Worm (Caenorhabditis elegans) whole organism, L4 larva: Measurements from ENCODE around the gene Y32B12B.4.
A peak's percentile ranks its signal among the peaks of the same experiment; 100 is the strongest.

Source experiments
- F37D6.2 ChIP-seq: sonication (generic microtip); optimal IDR thresholded peaks from 2 replicates; lab custom pipeline; 2016; ENCODE audit warnings: mild to moderate bottlenecking, missing genetic modification characterization, missing compliant biosample characterization
- F49E8.2 ChIP-seq: sonication (generic microtip); optimal IDR thresholded peaks from 2 replicates; lab custom pipeline; 2016; ENCODE audit warnings: missing compliant biosample characterization, mild to moderate bottlenecking, missing genetic modification characterization, borderline replicate concordance
- R02D3.7 ChIP-seq: fragments of 150-350 bp; sonication (generic microtip); optimal IDR thresholded peaks from 3 replicates; lab custom pipeline; 2014; ENCODE audit warnings: missing biosample characterization, missing genetic modification characterization
- T20F7.1 ChIP-seq: fragments of 200-800 bp; sonication (Bioruptor generic); optimal IDR thresholded peaks from 2 replicates; lab custom pipeline; 2018; ENCODE audit warnings: mild to moderate bottlenecking, missing genetic modification characterization, missing compliant biosample characterization
- T26A8.4 ChIP-seq: fragments of 200-800 bp; sonication (Bioruptor generic); IDR thresholded peaks from 2 replicates; pipeline ENCODE4 v1.3.6; 2022; ENCODE audit warnings: missing genetic modification characterization, missing compliant biosample characterization
- Y105C5A.15 ChIP-seq: fragments of 200-800 bp; sonication (Bioruptor generic); IDR thresholded peaks from 2 replicates; pipeline ENCODE4 v1.3.6; 2022; ENCODE audit warnings: missing genetic modification characterization, missing compliant biosample characterization
- Y5F2A.4 ChIP-seq: fragments of 200-800 bp; sonication (Bioruptor generic); optimal IDR thresholded peaks from 2 replicates; lab custom pipeline; 2018; ENCODE audit warnings: mild to moderate bottlenecking, missing genetic modification characterization, missing compliant biosample characterization
- ama-1 ChIP-seq: fragments of 150-350 bp; optimal IDR thresholded peaks from 2 replicates; lab custom pipeline; 2014; ENCODE audit warnings: inconsistent platforms, mixed read lengths
- arid-1 ChIP-seq: fragments of 200-800 bp; sonication (Bioruptor generic); conservative IDR thresholded peaks from 2 replicates; pipeline ENCODE4 v1.3.6; 2022; ENCODE audit warnings: missing genetic modification reagents, missing genetic modification characterization, missing compliant biosample characterization
- ceh-28 ChIP-seq: fragments of 150-350 bp; optimal IDR thresholded peaks from 2 replicates; lab custom pipeline; 2014; ENCODE audit warnings: missing biosample characterization, missing genetic modification reagents, missing genetic modification characterization
- ceh-62 ChIP-seq: sonication (generic microtip); optimal IDR thresholded peaks from 2 replicates; lab custom pipeline; 2017; ENCODE audit warnings: missing biosample characterization, missing genetic modification characterization
- daf-19 ChIP-seq: fragments of 200-800 bp; sonication (Bioruptor generic); conservative IDR thresholded peaks from 2 replicates; pipeline ENCODE4 v1.3.6; 2022; ENCODE audit warnings: missing genetic modification characterization, missing compliant biosample characterization
- daf-8 ChIP-seq: fragments of 200-800 bp; sonication (Bioruptor generic); IDR thresholded peaks from 2 replicates; pipeline ENCODE4 v1.3.6; 2022; ENCODE audit warnings: missing genetic modification characterization, missing compliant biosample characterization
- dmd-6 ChIP-seq: fragments of 200-800 bp; sonication (Bioruptor generic); IDR thresholded peaks from 2 replicates; pipeline ENCODE4 v1.3.6; 2022; ENCODE audit warnings: missing genetic modification reagents, missing genetic modification characterization, missing compliant biosample characterization
- dmd-9 ChIP-seq: fragments of 200-800 bp; sonication (Bioruptor generic); IDR thresholded peaks from 2 replicates; pipeline ENCODE4 v1.3.6; 2022; ENCODE audit warnings: missing genetic modification reagents, missing genetic modification characterization, missing compliant biosample characterization
- dpl-1 ChIP-seq: fragments of 150-350 bp; optimal IDR thresholded peaks from 2 replicates; lab custom pipeline; 2014; ENCODE audit warnings: missing biosample characterization, missing genetic modification reagents, missing genetic modification characterization
- dve-1 ChIP-seq: sonication (generic microtip); optimal IDR thresholded peaks from 2 replicates; lab custom pipeline; 2017; ENCODE audit warnings: antibody characterized with exemption, mild to moderate bottlenecking, missing genetic modification characterization, missing compliant biosample characterization; ENCODE audit not compliant: insufficient read depth
- gei-8 ChIP-seq: fragments of 200-800 bp; sonication (Bioruptor generic); optimal IDR thresholded peaks from 2 replicates; lab custom pipeline; 2018; ENCODE audit warnings: mild to moderate bottlenecking, missing genetic modification characterization, missing compliant biosample characterization
- hlh-11 ChIP-seq: fragments of 200-800 bp; sonication (Bioruptor generic); optimal IDR thresholded peaks from 2 replicates; lab custom pipeline; 2018; ENCODE audit warnings: mild to moderate bottlenecking, missing genetic modification characterization, missing compliant biosample characterization
- hlh-30 ChIP-seq: sonication (generic microtip); optimal IDR thresholded peaks from 2 replicates; lab custom pipeline; 2017; ENCODE audit warnings: antibody characterized with exemption, mild to moderate bottlenecking, missing genetic modification characterization, missing compliant biosample characterization; ENCODE audit not compliant: insufficient read depth
- lin-15B ChIP-seq: fragments of 150-350 bp; sonication (generic microtip); optimal IDR thresholded peaks from 3 replicates; lab custom pipeline; 2014; ENCODE audit warnings: missing biosample characterization, missing genetic modification characterization
- lin-29 ChIP-seq: fragments of 200-800 bp; sonication (Bioruptor generic); IDR thresholded peaks from 2 replicates; pipeline ENCODE4 v1.3.6; 2022; ENCODE audit warnings: missing genetic modification reagents, missing genetic modification characterization, missing compliant biosample characterization
- lin-38 ChIP-seq: fragments of 200-800 bp; sonication (Bioruptor generic); IDR thresholded peaks from 2 replicates; pipeline ENCODE4 v1.3.6; 2022; ENCODE audit warnings: missing genetic modification reagents, missing genetic modification characterization, missing compliant biosample characterization
- madf-5 ChIP-seq, 2 experiments: fragments of 200-800 bp; sonication (Bioruptor generic); IDR thresholded peaks; 2 replicates each; pipeline ENCODE4 v1.3.6; 2022; ENCODE audit warnings: missing compliant biosample characterization in 2 of 2, missing genetic modification characterization in 2 of 2
- mdt-29 ChIP-seq: fragments of 200-800 bp; sonication (Bioruptor generic); IDR thresholded peaks from 2 replicates; pipeline ENCODE4 v1.3.6; 2022; ENCODE audit warnings: missing genetic modification reagents, missing genetic modification characterization, missing compliant biosample characterization
- mes-2 ChIP-seq: sonication (generic microtip); optimal IDR thresholded peaks from 2 replicates; lab custom pipeline; 2016; ENCODE audit warnings: missing genotype, mild to moderate bottlenecking, missing genetic modification characterization, missing compliant biosample characterization; ENCODE audit not compliant: poor library complexity, severe bottlenecking
- mxl-2 ChIP-seq: fragments of 200-800 bp; sonication (Bioruptor generic); conservative IDR thresholded peaks from 2 replicates; pipeline ENCODE4 v1.3.6; 2022; ENCODE audit warnings: missing genetic modification reagents, missing genetic modification characterization, missing compliant biosample characterization
- nhr-102 ChIP-seq: sonication (generic microtip); optimal IDR thresholded peaks from 2 replicates; lab custom pipeline; 2016; ENCODE audit warnings: mild to moderate bottlenecking, missing genetic modification characterization, moderate library complexity, missing compliant biosample characterization
- nhr-25 ChIP-seq: sonication (generic microtip); optimal IDR thresholded peaks from 2 replicates; lab custom pipeline; 2017; ENCODE audit warnings: missing genetic modification characterization, mild to moderate bottlenecking, missing compliant biosample characterization, antibody characterized with exemption, moderate library complexity, borderline replicate concordance; ENCODE audit not compliant: insufficient read depth
- nhr-28 ChIP-seq: fragments of 150-350 bp; optimal IDR thresholded peaks from 2 replicates; lab custom pipeline; 2014; ENCODE audit warnings: missing biosample characterization, missing genetic modification characterization
- nhr-42 ChIP-seq: fragments of 200-800 bp; sonication (Bioruptor generic); IDR thresholded peaks from 2 replicates; pipeline ENCODE4 v1.3.6; 2022; ENCODE audit warnings: missing genetic modification characterization, missing compliant biosample characterization
- pha-4 ChIP-seq, 2 experiments: fragments of 150-350 bp in 1 of 2; fragments of 200-800 bp in 1 of 2; sonication (Bioruptor generic) in 1 of 2; IDR thresholded peaks in 1 of 2; optimal IDR thresholded peaks in 1 of 2; 2 replicates each; pipeline versions ENCODE4 v1.3.6 to Lab custom; 2014 to 2022; ENCODE audit warnings: missing genetic modification characterization in 2 of 2, missing genetic modification reagents in 2 of 2, missing biosample characterization in 1 of 2, missing compliant biosample characterization in 1 of 2
- php-3 ChIP-seq: fragments of 200-800 bp; sonication (Bioruptor generic); IDR thresholded peaks from 2 replicates; pipeline ENCODE4 v1.3.6; 2022; ENCODE audit warnings: missing genetic modification reagents, missing genetic modification characterization, missing compliant biosample characterization
- pqm-1 ChIP-seq: sonication (generic microtip); optimal IDR thresholded peaks from 2 replicates; lab custom pipeline; 2017; ENCODE audit warnings: missing biosample characterization, missing genetic modification characterization
- saeg-2 ChIP-seq: fragments of 200-800 bp; sonication (Bioruptor generic); IDR thresholded peaks from 2 replicates; pipeline ENCODE4 v1.3.6; 2022; ENCODE audit warnings: missing genetic modification reagents, missing genetic modification characterization, missing compliant biosample characterization
- sdz-12 ChIP-seq: fragments of 200-800 bp; sonication (Bioruptor generic); optimal IDR thresholded peaks from 2 replicates; lab custom pipeline; 2018; ENCODE audit warnings: mild to moderate bottlenecking, missing genetic modification characterization, missing compliant biosample characterization
- skn-1 ChIP-seq: fragments of 150-350 bp; optimal IDR thresholded peaks from 2 replicates; lab custom pipeline; 2014; ENCODE audit warnings: missing biosample characterization, missing genetic modification characterization
- snpc-1.2 ChIP-seq: fragments of 200-800 bp; sonication (Bioruptor generic); IDR thresholded peaks from 2 replicates; pipeline ENCODE4 v1.3.6; 2022; ENCODE audit warnings: missing genetic modification reagents, missing genetic modification characterization, missing compliant biosample characterization
- tag-97 ChIP-seq: fragments of 200-800 bp; sonication (Bioruptor generic); IDR thresholded peaks from 2 replicates; pipeline ENCODE4 v1.3.6; 2022; ENCODE audit warnings: missing genetic modification characterization, missing compliant biosample characterization
- tra-1 ChIP-seq: fragments of 200-800 bp; sonication (Bioruptor generic); IDR thresholded peaks from 2 replicates; pipeline ENCODE4 v1.3.6; 2022; ENCODE audit warnings: missing genetic modification reagents, missing genetic modification characterization, missing compliant biosample characterization
- unc-130 ChIP-seq: sonication (generic microtip); optimal IDR thresholded peaks from 2 replicates; lab custom pipeline; 2016; ENCODE audit warnings: missing genetic modification reagents, missing genetic modification characterization, missing compliant biosample characterization
- unc-39 ChIP-seq: sonication (generic microtip); optimal IDR thresholded peaks from 2 replicates; lab custom pipeline; 2017; ENCODE audit warnings: missing biosample characterization, missing genetic modification characterization
- unc-62 ChIP-seq, 3 experiments: fragments of 150-350 bp in 1 of 3; sonication (generic microtip); optimal IDR thresholded peaks in 2 of 3; peaks in 1 of 3; 1 replicate in 1 of 3; 2 replicates in 2 of 3; lab custom pipeline; 2014 to 2017; ENCODE audit warnings: missing biosample characterization in 3 of 3, missing genetic modification characterization in 3 of 3, missing genetic modification reagents in 3 of 3, missing genotype in 1 of 3

The Y32B12B.4 gene

ce11 chrV:16591992-16592798 lies 39.1 kb downstream of the Y32B12B.4 start, which contains the start of gene srh-269 (continued):
- TF ChIP-seq F49E8.2 (tag; lab: Kevin White, UChicago) (peak; percentile 41), lin-15B (tag; lab: Kevin White, UChicago) (no peak), nhr-25 (tag; lab: Kevin White, UChicago) (no peak), R02D3.7 (tag; lab: Kevin White, UChicago) (no peak), madf-5 (GFP tag; IDR thresholded peaks at IDR 0.05; lab: Robert Waterston, UW) (peak; percentile 62 to 75; a peak in 1 of 4 replicates), daf-19 (GFP tag; lab: Robert Waterston, UW) (peak; percentile 86; the same call in 1 of the 2 replicates), mes-2 (tag; lab: Kevin White, UChicago) (peak; percentile 81), Y5F2A.4 (peak; percentile 66), dpl-1 (peak; percentile 34), mdt-29 (peak; percentile 90), sdz-12 (peak; percentile 86), unc-130 (GFP tag; lab: Kevin White, UChicago) (peak; percentile 61), nhr-28 (tag; lab: Kevin White, UChicago) (peak; percentile 38), tag-97 (no peak), mxl-2 (no peak), skn-1 (tag; lab: Kevin White, UChicago) (no peak), nhr-102 (tag; lab: Kevin White, UChicago) (peak; percentile 77), php-3 (peak; percentile 80), ama-1 (lab: Kevin White, UChicago) (no peak)

DNA sequence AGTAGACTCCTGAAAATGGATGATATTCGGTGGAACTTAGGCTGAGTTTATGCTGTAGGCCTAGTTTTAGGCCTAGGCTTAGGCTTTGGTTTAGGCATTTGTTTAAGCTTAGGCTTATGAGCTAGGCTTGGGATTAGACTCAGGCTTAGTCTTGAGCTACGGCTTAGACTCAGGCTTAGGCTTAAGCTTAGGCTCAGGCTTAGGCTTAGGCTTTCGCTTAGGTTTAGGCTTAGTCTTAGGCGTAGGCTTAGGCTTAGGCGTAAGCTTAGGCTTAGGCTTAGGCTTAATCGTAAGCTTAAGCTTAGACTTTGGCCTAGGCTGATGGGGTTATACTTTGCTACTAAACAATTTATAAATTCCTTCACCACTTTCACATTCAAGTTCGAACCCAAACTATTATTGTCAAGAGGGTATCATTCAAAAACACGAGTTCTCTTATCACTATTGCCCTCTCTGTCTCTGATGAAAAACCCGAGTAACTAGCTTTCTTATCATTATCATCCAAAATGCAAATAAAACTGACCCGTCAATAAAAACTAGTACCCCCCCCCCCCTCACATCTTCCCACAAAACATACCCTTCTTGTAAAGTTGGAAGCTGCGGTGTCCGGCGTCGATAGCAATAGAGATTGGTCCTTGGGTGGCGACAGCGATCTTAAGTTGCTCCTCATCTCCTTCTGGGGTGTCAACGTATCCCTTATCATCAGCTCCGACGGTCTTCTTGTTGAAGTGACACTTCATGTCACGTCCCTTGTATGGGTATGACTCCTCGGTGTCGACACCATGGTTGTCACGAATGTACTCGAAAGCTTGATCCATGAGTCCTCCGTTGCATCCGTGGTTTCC lies 40.0 kb downstream of the Y32B12B.4 start:
- TF ChIP-seq daf-8 (no peak), ceh-28 (tag; lab: Kevin White, UChicago) (no peak), dve-1 (tag; lab: Kevin White, UChicago) (peak; percentile 41), arid-1 (GFP tag; lab: Robert Waterston, UW) (no peak), lin-29 (no peak), pha-4 (GFP tag; IDR thresholded peaks at IDR 0.05; lab: Robert Waterston, UW) (peak; percentile 64; the same call in 1 of the 2 replicates), pha-4 (tag; optimal IDR thresholded peaks at IDR 0.05; lab: Kevin White, UChicago) (no peak), unc-62 (GFP tag; optimal IDR thresholded peaks at IDR 0.05 in 1 of 2; lab: Kevin White, UChicago) (peak; percentile 2 to 84), unc-62 (tag; optimal IDR thresholded peaks at IDR 0.05; lab: Kevin White, UChicago) (no peak), nhr-42 (GFP tag; lab: Robert Waterston, UW) (no peak), dmd-9 (GFP tag; lab: Robert Waterston, UW) (0 out of 2 replicates have a peak, but pooled peaks have one; percentile 38), dmd-6 (GFP tag; lab: Robert Waterston, UW) (peak; percentile 63), skn-1 (tag; lab: Kevin White, UChicago) (no peak), F37D6.2 (tag; lab: Kevin White, UChicago) (no peak), gei-8 (no peak), pqm-1 (tag; lab: Kevin White, UChicago) (peak; percentile 81), hlh-11 (tag; lab: Kevin White, UChicago) (peak; percentile 63), T26A8.4 (peak; percentile 57; the same call in 1 of the 2 replicates), hlh-30 (tag; lab: Kevin White, UChicago) (peak; percentile 43), php-3 (peak; percentile 58), tra-1 (GFP tag; lab: Robert Waterston, UW) (peak; percentile 52; the same call in 1 of the 2 replicates), snpc-1.2 (no peak), T20F7.1 (GFP tag; lab: Kevin White, UChicago) (peak; percentile 32), Y105C5A.15 (GFP tag; lab: Robert Waterston, UW) (0 out of 2 replicates have a peak, but pooled peaks have one; percentile 14), lin-38 (0 out of 2 replicates have a peak, but pooled peaks have one; percentile 22), saeg-2 (GFP tag; lab: Robert Waterston, UW) (0 out of 2 replicates have a peak, but pooled peaks have one; percentile 22), unc-39 (no peak), nhr-28 (tag; lab: Kevin White, UChicago) (peak; percentile 69), ceh-62 (no peak), F49E8.2 (tag; lab: Kevin White, UChicago) (no peak), ama-1 (lab: Kevin White, UChicago) (no peak)
